Fruit fly (Drosophila melanogaster): ENCODE results near the gene CG34150.
A peak's percentile ranks its signal among the peaks of the same experiment; 100 is the strongest.

Gene CG34150

DNA sequence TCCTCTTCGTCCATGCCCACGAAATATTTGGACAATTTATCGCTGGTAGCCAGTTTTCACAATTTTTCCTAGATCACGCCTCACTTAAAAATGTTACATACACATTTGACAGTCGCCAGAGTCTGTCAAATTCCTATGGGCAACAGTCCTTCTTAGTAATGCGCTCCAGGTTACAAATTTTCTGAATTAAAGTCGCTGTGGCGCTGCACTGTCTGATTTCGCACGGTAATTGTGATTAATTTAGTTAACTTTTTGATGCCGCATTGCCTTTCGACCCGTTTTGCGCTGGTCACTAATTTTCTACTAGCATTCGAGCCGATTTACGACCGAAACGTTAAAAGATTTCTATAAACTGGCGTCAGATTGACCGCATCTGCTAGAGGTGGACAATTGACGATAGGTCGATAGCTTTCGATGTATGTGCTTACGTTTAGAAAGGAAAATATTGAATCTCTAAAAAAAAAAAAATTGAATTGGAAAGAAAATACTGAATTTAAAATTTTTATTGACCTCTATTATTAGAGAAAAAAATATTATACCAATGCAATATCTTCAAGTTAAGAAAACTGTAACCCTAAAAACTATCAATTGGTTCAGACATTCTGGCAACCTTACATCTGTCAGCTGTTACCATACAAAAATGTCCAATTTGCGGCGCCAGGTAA lies at the start of gene CG34150, which contains the start of gene lili (continued):
- TF ChIP-seq CG10565 (GFP tag; optimal IDR thresholded peaks at IDR 0.05) = no peak
- TF ChIP-seq CG4707 (GFP tag; optimal IDR thresholded peaks at IDR 0.05) = no peak
- peak; percentile 34 for TF ChIP-seq CG3163 (GFP tag; optimal IDR thresholded peaks at IDR 0.05)
- peak; percentile 65 for TF ChIP-seq sd (tag; optimal IDR thresholded peaks at IDR 0.05)
- no peak for TF ChIP-seq MTF-1 (GFP tag; optimal IDR thresholded peaks at IDR 0.05; ENCODE audit: borderline replicate concordance)
- TF ChIP-seq nmo (GFP tag; optimal IDR thresholded peaks at IDR 0.05) = peak; percentile 82
- TF ChIP-seq mld (GFP tag; IDR thresholded peaks at IDR 0.05; ENCODE audit: partially characterized antibody) = no peak
- peak; percentile 83 for TF ChIP-seq gem (tag; optimal IDR thresholded peaks at IDR 0.05)
- no peak for TF ChIP-seq eyg (GFP tag; optimal IDR thresholded peaks at IDR 0.05)
- peak; percentile 22 for TF ChIP-seq zf30C (GFP tag; optimal IDR thresholded peaks at IDR 0.05)
- no peak for TF ChIP-seq Sox100B (GFP tag; optimal IDR thresholded peaks at IDR 0.05)
- TF ChIP-seq Trl (optimal IDR thresholded peaks at IDR 0.05) = no peak
- TF ChIP-seq Trl (GFP tag; optimal IDR thresholded peaks at IDR 0.05) = peak; percentile 80
- peak; percentile 84 for TF ChIP-seq Xbp1 (GFP tag; optimal IDR thresholded peaks at IDR 0.05)
- TF ChIP-seq row (GFP tag; IDR thresholded peaks at IDR 0.05) = peak; percentile 90
- TF ChIP-seq hth (optimal IDR thresholded peaks at IDR 0.05) = no peak
- TF ChIP-seq Sry-β (GFP tag; optimal IDR thresholded peaks at IDR 0.05) = peak; percentile 27
- 0 out of 2 replicates have a peak, but pooled peaks have one; percentile 26 for TF ChIP-seq wor (GFP tag; IDR thresholded peaks at IDR 0.05)
- peak; percentile 63 for TF ChIP-seq kay (GFP tag; optimal IDR thresholded peaks at IDR 0.05)
- TF ChIP-seq CG11696 (GFP tag; IDR thresholded peaks at IDR 0.05) = no peak
- TF ChIP-seq maf-S (GFP tag; optimal IDR thresholded peaks at IDR 0.05) = peak; percentile 62
- peak; percentile 82 for TF ChIP-seq sug (tag; optimal IDR thresholded peaks at IDR 0.05)
- TF ChIP-seq CG2129 (GFP tag; IDR thresholded peaks at IDR 0.05; ENCODE audit: partially characterized antibody) = peak; percentile 41; the same call in 1 of the 2 replicates
- no peak for TF ChIP-seq Sox102F (GFP tag; optimal IDR thresholded peaks at IDR 0.05)
- peak; percentile 74 for TF ChIP-seq CG4820 (GFP tag; optimal IDR thresholded peaks at IDR 0.05)
- peak; percentile 85 for TF ChIP-seq CoRest (tag; optimal IDR thresholded peaks at IDR 0.05)
- no peak for TF ChIP-seq disco-r (GFP tag; optimal IDR thresholded peaks at IDR 0.05)
- no peak for TF ChIP-seq CG6683 (GFP tag; optimal IDR thresholded peaks at IDR 0.05)
- peak; percentile 76 for TF ChIP-seq CG18599 (GFP tag; optimal IDR thresholded peaks at IDR 0.05)
- peak; percentile 85 for TF ChIP-seq Chrac-16 (GFP tag; optimal IDR thresholded peaks at IDR 0.05)
- no peak for TF ChIP-seq Usf (GFP tag; optimal IDR thresholded peaks at IDR 0.05)
- peak; percentile 58; the same call in 1 of the 2 replicates for TF ChIP-seq ato (GFP tag; IDR thresholded peaks at IDR 0.05; ENCODE audit: partially characterized antibody)
- no peak for TF ChIP-seq so (GFP tag; IDR thresholded peaks at IDR 0.05)
- TF ChIP-seq Neu2 (GFP tag; optimal IDR thresholded peaks at IDR 0.05; ENCODE audit: borderline replicate concordance) = no peak
- peak; percentile 89 for TF ChIP-seq CG13424 (tag; optimal IDR thresholded peaks at IDR 0.05)
- peak; percentile 32 for TF ChIP-seq crc (GFP tag; optimal IDR thresholded peaks at IDR 0.05)
- TF ChIP-seq cas (GFP tag; IDR thresholded peaks at IDR 0.05) = 0 out of 2 replicates have a peak, but pooled peaks have one; percentile 45
- TF ChIP-seq grau (tag; optimal IDR thresholded peaks at IDR 0.05) = peak; percentile 75
- TF ChIP-seq CG4328 (GFP tag; optimal IDR thresholded peaks at IDR 0.05) = peak; percentile 65
- TF ChIP-seq CG10543 (GFP tag; optimal IDR thresholded peaks at IDR 0.05) = peak; percentile 71
- TF ChIP-seq rib (GFP tag; IDR thresholded peaks at IDR 0.05) = no peak
- no peak for TF ChIP-seq CG43689 (GFP tag; IDR thresholded peaks at IDR 0.05)
- TF ChIP-seq Blimp-1 (GFP tag; optimal IDR thresholded peaks at IDR 0.05) = peak; percentile 76
- TF ChIP-seq CG18476 (GFP tag; optimal IDR thresholded peaks at IDR 0.05) = peak; percentile 57
- peak; percentile 73 for TF ChIP-seq ind (GFP tag; optimal IDR thresholded peaks at IDR 0.05)
- peak; percentile 67 for TF ChIP-seq Camta (GFP tag; optimal IDR thresholded peaks at IDR 0.05)
- peak; percentile 77 for TF ChIP-seq tin (GFP tag; optimal IDR thresholded peaks at IDR 0.05)
- no peak for TF ChIP-seq cad (GFP tag; optimal IDR thresholded peaks at IDR 0.05)
- TF ChIP-seq CG11695 (GFP tag; IDR thresholded peaks at IDR 0.05) = no peak
- TF ChIP-seq CG16813 (GFP tag; IDR thresholded peaks at IDR 0.05; ENCODE audit: partially characterized antibody) = peak; percentile 78

All from whole organism, embryonic.